Fruit fly (Drosophila melanogaster): ENCODE measurements around the gene CG33322.

The CG33322 gene

DNA sequence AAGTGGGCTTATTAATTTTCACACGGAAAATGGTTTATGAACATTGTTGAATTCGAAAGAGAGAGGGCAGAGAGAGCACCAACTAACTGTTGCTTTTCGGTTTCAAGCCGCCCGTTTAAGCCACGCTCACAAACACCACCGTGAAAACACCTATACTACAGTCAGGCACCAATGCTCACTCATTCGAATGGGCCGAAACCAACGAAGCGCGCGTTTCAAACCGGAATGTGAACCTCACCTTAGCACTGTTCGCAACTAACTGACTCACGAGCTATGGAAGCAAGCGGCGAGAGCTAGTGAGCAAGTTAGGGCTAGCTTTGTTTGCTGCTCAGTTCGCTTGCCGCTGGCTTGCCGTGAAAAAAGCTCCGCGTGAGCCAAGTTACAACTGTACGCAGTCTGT, 22.2 kb downstream of the CG33322 start:
- TF ChIP-seq Mnt (GFP tag; optimal IDR thresholded peaks at IDR 0.05) (peak; percentile 77), CG11617 (GFP tag; optimal IDR thresholded peaks at IDR 0.05) (no peak), kay (GFP tag; ENCODE audit: borderline replicate concordance) (peak; percentile 93), CG5204 (GFP tag; optimal IDR thresholded peaks at IDR 0.05) (no peak), tj (GFP tag; optimal IDR thresholded peaks at IDR 0.05) (peak; percentile 13), CG12768 (GFP tag; optimal IDR thresholded peaks at IDR 0.05) (peak; percentile 70), CG7045 (GFP tag; optimal IDR thresholded peaks at IDR 0.05) (no peak), toe (GFP tag; optimal IDR thresholded peaks at IDR 0.05) (no peak), CG14711 (tag; optimal IDR thresholded peaks at IDR 0.05) (peak; percentile 19), Clk (GFP tag; optimal IDR thresholded peaks at IDR 0.05) (no peak), ovo (GFP tag; optimal IDR thresholded peaks at IDR 0.05) (peak; percentile 33), bab1 (GFP tag; optimal IDR thresholded peaks at IDR 0.05) (peak; percentile 79), Crg-1 (GFP tag; optimal IDR thresholded peaks at IDR 0.05) (no peak), CG33017 (tag; optimal IDR thresholded peaks at IDR 0.05) (peak; percentile 63), cic (GFP tag; optimal IDR thresholded peaks at IDR 0.05) (peak; percentile 67), Hr96 (GFP tag; optimal IDR thresholded peaks at IDR 0.05) (peak; percentile 6), CG7101 (tag; optimal IDR thresholded peaks at IDR 0.05) (peak; percentile 51), pad (GFP tag; optimal IDR thresholded peaks at IDR 0.05) (peak; percentile 9)

DNA sequence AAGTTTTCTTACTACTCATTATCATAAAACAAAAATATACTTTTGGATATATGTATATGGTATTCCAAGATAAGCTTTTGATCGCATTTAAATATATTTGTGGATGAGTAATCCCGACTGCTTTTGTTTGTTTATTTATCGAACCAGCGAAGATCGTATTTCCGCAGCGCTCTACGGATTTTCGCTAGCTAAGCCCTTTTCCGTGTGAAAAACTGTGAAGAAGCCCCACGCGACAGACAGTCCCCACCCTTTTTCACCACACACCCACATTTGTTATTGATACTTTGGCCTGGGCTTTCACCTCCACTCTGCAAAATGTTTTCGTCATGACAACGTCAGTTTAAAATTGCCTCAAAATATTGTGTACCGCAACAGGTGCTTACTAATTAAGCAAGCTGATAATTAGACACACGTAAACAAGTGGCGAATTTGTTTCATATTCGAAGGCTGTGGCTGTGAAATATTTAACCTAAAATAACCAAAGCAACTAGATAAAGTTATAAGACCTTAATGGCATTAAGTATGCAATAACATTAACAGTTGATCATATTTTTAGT, 23.0 kb downstream of the CG33322 start:
- TF ChIP-seq bab1 (GFP tag; optimal IDR thresholded peaks at IDR 0.05) (no peak), toe (GFP tag; optimal IDR thresholded peaks at IDR 0.05) (no peak), CG1620 (GFP tag; optimal IDR thresholded peaks at IDR 0.05) (no peak), tj (GFP tag; optimal IDR thresholded peaks at IDR 0.05) (peak; percentile 95), CG11617 (GFP tag; optimal IDR thresholded peaks at IDR 0.05) (no peak), Mnt (GFP tag; optimal IDR thresholded peaks at IDR 0.05) (peak; percentile 6), CG7045 (GFP tag; optimal IDR thresholded peaks at IDR 0.05) (no peak), CG12768 (GFP tag; optimal IDR thresholded peaks at IDR 0.05) (peak; percentile 62), Clk (GFP tag; optimal IDR thresholded peaks at IDR 0.05) (no peak), cnc (optimal IDR thresholded peaks at IDR 0.05) (no peak), pad (GFP tag; optimal IDR thresholded peaks at IDR 0.05) (no peak), Crg-1 (GFP tag; optimal IDR thresholded peaks at IDR 0.05) (no peak), kay (GFP tag; ENCODE audit: borderline replicate concordance) (peak; percentile 72), CG14711 (tag; optimal IDR thresholded peaks at IDR 0.05) (no peak), CG5204 (GFP tag; optimal IDR thresholded peaks at IDR 0.05) (no peak), CG7101 (tag; optimal IDR thresholded peaks at IDR 0.05) (no peak), cic (GFP tag; optimal IDR thresholded peaks at IDR 0.05) (no peak), ovo (GFP tag; optimal IDR thresholded peaks at IDR 0.05) (no peak), CG33017 (tag; optimal IDR thresholded peaks at IDR 0.05) (no peak), Hr96 (GFP tag; optimal IDR thresholded peaks at IDR 0.05) (no peak)

DNA sequence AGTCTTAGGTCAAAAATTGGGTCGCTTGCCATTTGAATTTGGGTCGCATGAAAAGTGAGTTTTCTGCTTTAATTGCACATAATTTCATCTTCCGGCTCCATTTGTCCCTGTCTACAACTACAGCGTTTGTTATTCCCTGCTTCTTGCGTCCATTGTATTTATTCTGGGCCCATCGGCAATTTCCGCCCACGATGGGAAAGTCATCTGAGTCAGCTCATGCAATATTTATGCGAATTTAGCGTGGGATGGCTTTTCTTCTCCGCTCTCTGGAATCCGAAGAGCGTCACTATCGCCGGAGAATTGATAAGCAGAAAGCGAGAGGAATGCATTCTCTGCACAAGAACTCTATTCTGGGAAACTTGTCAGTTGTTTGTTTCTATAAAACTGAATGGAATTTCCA, 23.5 kb downstream of the CG33322 start:
- TF ChIP-seq CG7101 (tag; optimal IDR thresholded peaks at IDR 0.05), result no peak
- no peak for TF ChIP-seq CG7045 (GFP tag; optimal IDR thresholded peaks at IDR 0.05)
- TF ChIP-seq CG5204 (GFP tag; optimal IDR thresholded peaks at IDR 0.05), result no peak
- TF ChIP-seq kay (GFP tag; ENCODE audit: borderline replicate concordance), result peak; percentile 53

DNA sequence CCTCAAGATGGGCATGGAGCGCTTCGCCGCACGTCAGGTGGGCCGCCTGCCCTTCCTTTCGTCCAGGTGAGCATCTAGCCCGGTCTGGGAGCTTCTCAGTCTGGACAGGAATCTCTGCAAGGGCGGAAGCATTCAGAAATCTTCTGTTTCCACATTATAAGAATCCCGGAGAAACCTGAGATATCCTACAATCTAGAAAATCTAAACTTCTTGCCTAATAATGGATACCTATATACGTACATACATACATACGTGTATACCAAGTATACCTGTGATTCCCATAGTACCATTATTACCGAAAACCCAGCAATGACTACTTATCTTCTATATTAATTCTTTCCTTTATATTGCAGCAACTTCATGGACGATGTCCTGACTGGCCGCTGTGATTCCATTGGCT, 28.0 kb downstream of the CG33322 start:
- no peak for TF ChIP-seq cnc (optimal IDR thresholded peaks at IDR 0.05)
- TF ChIP-seq cic (GFP tag; optimal IDR thresholded peaks at IDR 0.05), result no peak
- TF ChIP-seq Hr96 (GFP tag; optimal IDR thresholded peaks at IDR 0.05), result no peak
- TF ChIP-seq CG7045 (GFP tag; optimal IDR thresholded peaks at IDR 0.05), result no peak

DNA sequence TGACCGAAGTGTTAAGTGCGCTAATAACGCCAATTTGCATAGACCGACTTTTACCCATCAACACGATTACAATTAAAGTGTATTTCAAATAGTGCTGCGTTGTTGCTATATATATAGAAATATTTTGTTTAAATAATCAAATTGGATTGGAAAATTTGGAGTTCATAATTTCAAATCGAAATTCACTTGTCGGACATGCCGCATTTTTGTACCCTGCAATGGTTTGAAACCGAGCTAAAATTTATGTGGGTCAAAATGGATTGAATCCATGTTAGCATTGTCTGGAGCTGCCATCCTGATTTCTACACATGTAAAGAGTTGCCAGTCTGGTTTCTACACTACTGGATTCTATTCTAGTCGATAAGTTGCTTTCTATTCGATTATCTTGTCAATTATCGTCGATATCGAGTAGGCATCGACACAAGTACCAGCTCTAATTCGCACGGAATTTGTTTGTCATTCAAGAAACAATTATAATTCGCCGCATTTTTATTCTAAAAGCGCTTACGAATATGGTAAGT, 28.7 kb downstream of the CG33322 start, which contains the start of gene Pomp:
Pomp (plus strand) TSS at position 386 of the 521 bp plus-strand sequence.
- TF ChIP-seq ovo (GFP tag; optimal IDR thresholded peaks at IDR 0.05), result no peak
- TF ChIP-seq toe (GFP tag; optimal IDR thresholded peaks at IDR 0.05), result peak; percentile 17
- peak; percentile 41 for TF ChIP-seq bab1 (GFP tag; optimal IDR thresholded peaks at IDR 0.05)
- TF ChIP-seq CG12768 (GFP tag; optimal IDR thresholded peaks at IDR 0.05), result no peak
- peak; percentile 39 for TF ChIP-seq cic (GFP tag; optimal IDR thresholded peaks at IDR 0.05)
- no peak for TF ChIP-seq CG7045 (GFP tag; optimal IDR thresholded peaks at IDR 0.05)
- TF ChIP-seq tj (GFP tag; optimal IDR thresholded peaks at IDR 0.05), result peak; percentile 9
- TF ChIP-seq Crg-1 (GFP tag; optimal IDR thresholded peaks at IDR 0.05), result peak; percentile 3
- peak; percentile 47 for TF ChIP-seq CG7101 (tag; optimal IDR thresholded peaks at IDR 0.05)
- peak; percentile 33 for TF ChIP-seq kay (GFP tag; ENCODE audit: borderline replicate concordance)
- TF ChIP-seq CG33017 (tag; optimal IDR thresholded peaks at IDR 0.05), result no peak
- TF ChIP-seq CG14711 (tag; optimal IDR thresholded peaks at IDR 0.05), result peak; percentile 61
- peak; percentile 12 for TF ChIP-seq pad (GFP tag; optimal IDR thresholded peaks at IDR 0.05)

DNA sequence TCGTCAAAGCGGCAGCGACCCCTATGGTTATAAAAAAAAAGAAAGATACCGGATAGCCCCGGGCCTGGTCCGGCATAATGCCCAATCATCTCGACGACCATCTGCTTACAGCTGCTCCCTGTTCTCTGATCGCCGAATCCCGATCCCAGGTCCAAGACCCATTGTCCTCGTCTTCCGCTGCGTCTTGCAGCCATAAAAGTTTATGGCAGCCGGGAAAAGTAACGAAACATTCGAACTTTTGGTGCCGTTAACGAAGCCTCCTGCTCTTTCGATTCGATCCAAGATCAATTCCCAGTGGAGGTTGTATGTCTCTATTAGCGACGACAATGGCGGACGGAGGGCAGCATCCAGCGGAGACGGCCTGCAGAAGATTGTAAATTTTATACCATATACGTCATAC, 30.7 kb downstream of the CG33322 start:
- TF ChIP-seq toe (GFP tag; optimal IDR thresholded peaks at IDR 0.05) (no peak), CG7045 (GFP tag; optimal IDR thresholded peaks at IDR 0.05) (no peak), cic (GFP tag; optimal IDR thresholded peaks at IDR 0.05) (no peak), CG1620 (GFP tag; optimal IDR thresholded peaks at IDR 0.05) (no peak), CG5204 (GFP tag; optimal IDR thresholded peaks at IDR 0.05) (no peak), Clk (GFP tag; optimal IDR thresholded peaks at IDR 0.05) (no peak), CG11617 (GFP tag; optimal IDR thresholded peaks at IDR 0.05) (no peak)

DNA sequence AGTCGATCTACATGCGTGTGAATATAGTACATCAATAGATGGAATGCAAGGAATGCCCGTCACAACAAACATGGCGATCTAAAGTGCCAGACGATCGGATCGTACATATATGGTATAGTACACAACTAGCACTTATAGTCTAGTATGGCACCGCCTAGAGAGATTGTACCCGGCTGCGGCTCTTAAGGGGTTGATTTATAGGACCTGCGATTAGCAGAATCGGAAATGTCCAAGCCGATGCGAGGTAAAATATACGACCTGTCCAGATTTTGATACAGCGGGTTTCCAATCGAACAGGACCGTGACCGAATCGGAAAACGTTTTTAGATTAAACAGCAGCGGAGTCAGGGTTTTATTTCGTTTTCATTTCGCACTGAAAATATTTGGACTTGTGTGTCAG, 32.1 kb downstream of the CG33322 start:
- TF ChIP-seq Crg-1 (GFP tag; optimal IDR thresholded peaks at IDR 0.05) (no peak), CG5204 (GFP tag; optimal IDR thresholded peaks at IDR 0.05) (no peak), CG1620 (GFP tag; optimal IDR thresholded peaks at IDR 0.05) (no peak), Clk (GFP tag; optimal IDR thresholded peaks at IDR 0.05) (no peak), CG14711 (tag; optimal IDR thresholded peaks at IDR 0.05) (no peak), CG12768 (GFP tag; optimal IDR thresholded peaks at IDR 0.05) (no peak), CG7101 (tag; optimal IDR thresholded peaks at IDR 0.05) (no peak), toe (GFP tag; optimal IDR thresholded peaks at IDR 0.05) (no peak), CG11617 (GFP tag; optimal IDR thresholded peaks at IDR 0.05) (no peak), tj (GFP tag; optimal IDR thresholded peaks at IDR 0.05) (no peak), CG33017 (tag; optimal IDR thresholded peaks at IDR 0.05) (no peak), CG7045 (GFP tag; optimal IDR thresholded peaks at IDR 0.05) (no peak), cnc (optimal IDR thresholded peaks at IDR 0.05) (no peak), pad (GFP tag; optimal IDR thresholded peaks at IDR 0.05) (no peak), Mnt (GFP tag; optimal IDR thresholded peaks at IDR 0.05) (no peak), bab1 (GFP tag; optimal IDR thresholded peaks at IDR 0.05) (no peak), cic (GFP tag; optimal IDR thresholded peaks at IDR 0.05) (no peak), Hr96 (GFP tag; optimal IDR thresholded peaks at IDR 0.05) (no peak)
